Worm (Caenorhabditis elegans) whole organism, L3 larva: ENCODE results near the gene chil-19.

Experiments used
- R02D3.7 ChIP-seq: fragments of 150-350 bp; optimal IDR thresholded peaks from 2 replicates; lab custom pipeline; 2014; ENCODE audit warnings: missing biosample characterization, missing genetic modification characterization
- aly-2 ChIP-seq: fragments of 150-350 bp; optimal IDR thresholded peaks from 2 replicates; lab custom pipeline; 2014; ENCODE audit warnings: missing biosample characterization, missing genetic modification characterization
- ceh-82 ChIP-seq: fragments of 150-350 bp; optimal IDR thresholded peaks from 2 replicates; lab custom pipeline; 2014; ENCODE audit warnings: missing biosample characterization, missing genetic modification characterization
- elt-1 ChIP-seq: fragments of 150-350 bp; optimal IDR thresholded peaks from 2 replicates; lab custom pipeline; 2014; ENCODE audit warnings: missing biosample characterization, missing genetic modification characterization
- eor-1 ChIP-seq, 2 experiments: fragments of 150-350 bp; optimal IDR thresholded peaks; 2 replicates each; lab custom pipeline; 2014 to 2018; ENCODE audit warnings: missing biosample characterization in 2 of 2, missing genetic modification characterization in 2 of 2
- nhr-11 ChIP-seq: fragments of 150-350 bp; optimal IDR thresholded peaks from 2 replicates; lab custom pipeline; 2014; ENCODE audit warnings: missing biosample characterization, missing genetic modification characterization
- nhr-25 ChIP-seq: sonication (generic microtip); optimal IDR thresholded peaks from 2 replicates; lab custom pipeline; 2017; ENCODE audit warnings: missing biosample characterization, missing genetic modification characterization
- nhr-77 ChIP-seq: fragments of 150-350 bp; optimal IDR thresholded peaks from 2 replicates; lab custom pipeline; 2014; ENCODE audit warnings: missing biosample characterization, missing genetic modification characterization
- pha-4 ChIP-seq: fragments of 150-350 bp; optimal IDR thresholded peaks from 2 replicates; lab custom pipeline; 2014; ENCODE audit warnings: missing biosample characterization, missing genetic modification reagents, missing genetic modification characterization
- pqm-1 ChIP-seq: fragments of 150-350 bp; optimal IDR thresholded peaks from 2 replicates; lab custom pipeline; 2017; ENCODE audit warnings: missing biosample characterization, missing genetic modification characterization, inconsistent platforms
- unc-39 ChIP-seq: sonication (generic microtip); optimal IDR thresholded peaks from 4 replicates; lab custom pipeline; 2017; ENCODE audit warnings: missing biosample characterization, missing genetic modification characterization
- ztf-4 ChIP-seq: fragments of 150-350 bp; optimal IDR thresholded peaks from 2 replicates; lab custom pipeline; 2014; ENCODE audit warnings: missing biosample characterization, missing genetic modification characterization

DNA sequence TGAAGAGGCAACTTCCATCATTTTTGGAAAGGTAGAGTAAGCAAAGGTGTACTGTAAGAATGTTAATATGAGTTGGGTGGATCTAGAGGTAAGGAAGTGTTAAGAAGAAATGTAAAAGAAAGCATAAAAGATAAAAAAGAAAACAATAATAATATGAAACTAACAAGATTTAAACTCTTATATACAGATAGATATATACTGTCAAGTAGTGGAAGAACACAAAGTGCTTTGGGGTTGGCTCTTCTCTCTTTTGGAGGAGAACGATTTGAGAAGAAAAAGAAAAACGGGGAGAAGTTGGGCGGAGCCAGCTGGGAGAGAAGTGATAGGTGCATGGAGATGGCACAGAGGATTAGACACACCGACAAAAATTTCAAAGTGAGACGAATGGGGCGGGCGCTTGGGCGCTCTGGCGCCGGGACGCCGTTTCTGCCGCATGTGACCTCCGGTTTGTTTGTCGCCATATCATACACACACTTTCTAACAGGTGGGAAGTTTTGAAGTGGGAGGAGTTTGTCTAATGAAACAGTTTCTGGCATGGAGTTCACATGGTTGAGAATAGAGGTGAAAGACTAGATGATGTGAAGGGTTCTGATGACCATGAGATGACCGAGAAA lies 33.2 kb upstream of the chil-19 start, which contains the start of gene T19H5.4:
- TF ChIP-seq nhr-77: no peak
- no peak for TF ChIP-seq aly-2 (tag; lab: Kevin White, UChicago)
- TF ChIP-seq ztf-4: no peak
- TF ChIP-seq nhr-11 (tag; lab: Kevin White, UChicago): no peak
- TF ChIP-seq elt-1 (tag; lab: Kevin White, UChicago): no peak
- TF ChIP-seq eor-1 (tag; optimal IDR thresholded peaks at IDR 0.05; lab: Kevin White, UChicago): no peak
- peak; percentile 64 for TF ChIP-seq pha-4
- TF ChIP-seq pqm-1 (tag; lab: Kevin White, UChicago): peak; percentile 34
- no peak for TF ChIP-seq R02D3.7 (tag; lab: Kevin White, UChicago)
- TF ChIP-seq ceh-82: no peak
- TF ChIP-seq nhr-25 (tag; lab: Kevin White, UChicago): peak; percentile 11
- TF ChIP-seq unc-39 (tag; lab: Kevin White, UChicago): no peak
